Worm (Caenorhabditis elegans): ENCODE results near the gene srx-87.

DNA sequence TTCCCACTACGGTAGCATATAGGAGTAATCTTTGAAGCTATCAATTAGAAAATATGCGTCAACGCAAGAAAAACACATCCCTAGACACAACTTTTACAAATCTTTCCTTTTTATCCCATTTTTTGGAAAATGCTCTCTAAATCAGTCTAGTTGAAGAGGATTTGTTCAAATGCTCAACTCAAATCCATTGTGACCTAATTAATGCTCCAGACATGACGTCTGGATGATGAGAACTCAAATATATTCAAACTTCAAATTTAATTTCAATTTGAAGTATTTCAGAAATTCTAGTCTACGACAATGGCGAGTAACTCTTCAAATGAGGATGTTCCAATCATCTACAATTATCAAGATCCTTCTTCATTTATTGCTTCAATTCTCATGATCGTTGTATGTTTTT, 12.3 kb upstream of the srx-87 start, which contains the start of gene srx-85:
- TF ChIP-seq T23F11.4 (GFP tag; optimal IDR thresholded peaks at IDR 0.05) = no peak
- no peak for TF ChIP-seq pag-3 (tag; optimal IDR thresholded peaks at IDR 0.05; ENCODE audit: borderline replicate concordance)
- no peak for TF ChIP-seq sdc-2 (tag; optimal IDR thresholded peaks at IDR 0.05)
- no peak for TF ChIP-seq ama-1 (optimal IDR thresholded peaks at IDR 0.05)
- no peak for TF ChIP-seq lin-11 (tag; optimal IDR thresholded peaks at IDR 0.05)
- TF ChIP-seq nfya-1 (tag; optimal IDR thresholded peaks at IDR 0.05) = no peak
- TF ChIP-seq ceh-9 (tag; optimal IDR thresholded peaks at IDR 0.05) = no peak
- no peak for TF ChIP-seq fkh-10 (GFP tag; optimal IDR thresholded peaks at IDR 0.05)
- no peak for TF ChIP-seq ceh-45 (GFP tag; IDR thresholded peaks at IDR 0.05)
- TF ChIP-seq F13H6.1 (tag; optimal IDR thresholded peaks at IDR 0.05) = no peak
